Worm (Caenorhabditis elegans): ENCODE data around the gene orc-1.

Gene orc-1

DNA sequence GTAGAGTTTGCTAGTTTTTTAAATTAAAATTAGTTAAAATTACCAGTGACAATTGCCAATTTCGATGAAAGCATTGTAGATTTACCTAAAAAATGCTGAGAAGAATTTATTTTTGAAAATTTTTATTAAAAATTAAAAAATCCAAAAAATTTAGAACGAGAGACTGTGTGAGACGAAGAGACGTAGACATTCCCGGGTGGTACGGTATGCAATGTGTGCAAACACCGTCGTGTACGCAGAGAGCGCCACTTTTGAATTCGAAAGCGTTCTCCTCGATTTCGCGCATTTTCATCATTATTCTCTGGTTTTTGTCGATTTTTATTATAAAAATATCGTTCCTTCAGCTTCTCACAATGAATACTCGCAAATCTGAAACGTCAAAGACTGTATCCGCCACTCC, at the start of gene orc-1, which contains the start of gene dhs-11:
Gene orc-1, plus strand, starts transcription at position 349 of the 400 bp plus-strand sequence.
Gene dhs-11, minus strand, starts transcription at position 85 of the 400 bp plus-strand sequence.
- TF ChIP-seq W03F9.2 (tag; optimal IDR thresholded peaks at IDR 0.05) (peak; percentile 70), him-1 (tag; optimal IDR thresholded peaks at IDR 0.05) (no peak)

DNA sequence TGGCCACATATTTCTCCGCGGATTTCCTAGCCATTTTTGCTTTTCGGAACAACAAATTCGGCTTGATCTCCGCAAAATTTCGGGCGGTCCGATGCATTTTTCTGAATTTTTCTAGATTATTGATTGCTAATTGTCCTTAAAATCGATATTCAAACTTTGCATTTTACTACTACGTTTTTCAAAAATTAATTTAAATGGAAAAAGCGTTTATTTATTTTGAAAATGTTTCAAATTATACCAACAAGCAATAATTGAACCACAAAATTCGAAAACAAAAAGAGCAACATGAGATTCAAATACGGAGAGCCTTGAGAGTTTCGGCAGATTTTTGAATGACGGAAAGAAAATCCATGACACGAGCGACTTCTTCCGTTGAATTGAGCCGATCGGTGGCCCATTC, 47.9 kb upstream of the orc-1 start, which contains the start of gene Y45F3A.9:
Gene Y45F3A.9, minus strand, starts transcription at position 101 of the 400 bp plus-strand sequence.
- TF ChIP-seq W03F9.2 (tag; optimal IDR thresholded peaks at IDR 0.05) (no peak), dao-5 (tag; optimal IDR thresholded peaks at IDR 0.05) (no peak), him-1 (tag; optimal IDR thresholded peaks at IDR 0.05) (no peak)

DNA sequence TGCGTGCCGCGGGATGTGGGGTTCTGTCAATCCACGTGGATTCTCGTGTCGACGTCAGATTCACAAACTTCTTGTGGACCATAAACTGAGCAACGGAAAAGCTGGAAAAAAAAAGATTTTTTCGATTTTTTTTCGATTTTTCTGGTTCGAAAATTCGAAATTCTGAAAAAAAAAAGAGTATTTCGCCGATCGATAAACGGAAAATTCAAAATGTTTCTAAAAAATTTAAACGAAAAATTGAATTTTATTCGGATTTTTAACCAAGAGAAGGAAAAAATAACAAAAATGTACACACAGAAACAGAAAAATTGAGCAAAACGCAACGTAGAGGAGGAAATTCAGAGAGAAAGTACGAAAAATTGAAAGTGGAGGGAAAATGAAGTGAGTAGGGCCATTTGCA, 46.5 kb upstream of the orc-1 start, which contains the start of gene Y39A1A.3:
Gene Y39A1A.3, minus strand, starts transcription at position 101 of the 400 bp plus-strand sequence.
- TF ChIP-seq W03F9.2 (tag; optimal IDR thresholded peaks at IDR 0.05), result no peak
- no peak for TF ChIP-seq dao-5 (tag; optimal IDR thresholded peaks at IDR 0.05)
- no peak for TF ChIP-seq him-1 (tag; optimal IDR thresholded peaks at IDR 0.05)

DNA sequence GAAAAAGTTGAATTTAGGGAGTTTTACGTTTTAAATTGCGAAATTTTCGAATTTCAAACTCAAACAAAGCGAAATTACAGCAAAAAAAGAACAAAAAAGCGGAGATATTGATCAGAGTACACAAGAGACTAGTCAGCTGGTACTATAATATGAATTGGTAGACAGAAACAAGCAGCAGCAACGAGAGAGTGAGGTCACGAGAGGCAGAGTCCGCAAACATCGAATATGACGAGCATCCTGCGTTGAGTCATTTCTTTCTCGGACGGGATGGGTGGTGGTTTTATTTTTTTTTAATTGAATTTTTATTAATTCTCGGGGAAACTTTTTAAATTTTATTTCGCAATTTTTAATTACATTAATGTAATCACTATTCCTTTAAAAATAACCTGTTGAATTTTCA, 43.2 kb upstream of the orc-1 start:
- TF ChIP-seq W03F9.2 (tag; optimal IDR thresholded peaks at IDR 0.05), result peak; percentile 87
- TF ChIP-seq him-1 (tag; optimal IDR thresholded peaks at IDR 0.05), result no peak

DNA sequence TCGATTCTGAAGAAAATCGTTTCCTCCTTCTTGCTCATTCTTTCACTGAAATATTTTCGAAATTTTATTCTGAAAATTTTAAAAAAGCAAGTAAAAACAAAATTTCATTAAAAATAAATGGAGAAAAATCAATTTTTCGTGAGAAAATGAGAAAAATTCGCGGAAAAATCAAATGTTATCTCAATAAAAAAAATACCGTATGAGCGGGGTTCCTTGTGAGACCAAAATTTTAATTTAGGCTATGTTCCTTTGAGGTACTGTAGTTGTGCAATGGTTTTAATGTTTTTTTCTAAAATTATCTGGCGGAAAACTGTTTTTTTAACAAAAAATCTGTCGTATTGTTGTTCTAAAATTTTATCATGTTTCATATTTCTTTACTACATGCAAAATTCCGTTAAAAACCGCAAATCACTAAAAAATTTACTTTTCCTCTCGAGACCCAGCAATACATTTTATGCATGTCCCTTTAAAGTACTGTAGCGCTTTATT, 42.7 kb upstream of the orc-1 start, which contains the start of gene epg-6:
Gene epg-6, minus strand, starts transcription at position 51 of the 489 bp plus-strand sequence.
- TF ChIP-seq him-1 (tag; optimal IDR thresholded peaks at IDR 0.05), result no peak
- no peak for TF ChIP-seq dao-5 (tag; optimal IDR thresholded peaks at IDR 0.05)
- peak; percentile 7 for TF ChIP-seq W03F9.2 (tag; optimal IDR thresholded peaks at IDR 0.05)

DNA sequence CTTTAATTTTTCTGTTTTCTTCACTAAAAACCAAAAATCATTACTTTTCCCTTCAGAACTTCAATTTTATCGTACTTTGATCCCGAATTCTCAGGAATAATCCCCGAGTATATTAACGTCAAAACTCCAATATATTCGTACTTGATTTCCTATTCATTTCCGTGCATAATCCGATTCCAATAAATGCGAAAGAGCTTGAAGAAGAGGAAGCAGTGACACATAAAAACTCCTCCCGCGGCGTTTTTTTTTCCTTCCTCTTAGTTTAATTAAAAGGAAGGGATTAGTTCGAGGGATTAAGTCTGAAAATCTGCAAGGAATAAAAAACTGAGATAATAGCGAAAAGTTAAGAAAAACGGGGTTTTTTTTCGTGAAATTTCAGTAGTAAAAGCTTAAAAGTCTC, 42.0 kb upstream of the orc-1 start:
- no peak for TF ChIP-seq dao-5 (tag; optimal IDR thresholded peaks at IDR 0.05)
- TF ChIP-seq W03F9.2 (tag; optimal IDR thresholded peaks at IDR 0.05), result no peak
- TF ChIP-seq him-1 (tag; optimal IDR thresholded peaks at IDR 0.05), result no peak

DNA sequence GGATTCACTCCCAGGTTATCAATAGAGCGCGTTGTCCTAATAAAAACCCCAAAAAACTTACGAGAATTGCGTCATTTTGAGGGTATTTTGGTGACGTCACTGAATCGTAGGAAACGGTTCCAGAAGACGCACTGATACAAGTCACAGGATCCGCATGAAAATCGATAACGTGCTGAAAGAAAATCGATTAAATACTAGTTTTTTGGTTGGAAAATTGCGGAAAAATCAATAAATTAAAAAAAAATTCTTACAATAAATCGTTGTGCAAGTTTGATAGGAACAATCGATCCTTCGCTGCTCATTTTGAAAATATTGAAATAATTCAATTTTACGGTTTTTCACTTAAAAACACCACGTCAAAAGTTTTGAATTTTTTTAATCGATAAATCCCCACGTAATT, 39.7 kb upstream of the orc-1 start, which contains the start of gene Y39A1A.2:
Gene Y39A1A.2, minus strand, starts transcription at position 319 of the 400 bp plus-strand sequence.
- TF ChIP-seq W03F9.2 (tag; optimal IDR thresholded peaks at IDR 0.05) (no peak), him-1 (tag; optimal IDR thresholded peaks at IDR 0.05) (no peak), dao-5 (tag; optimal IDR thresholded peaks at IDR 0.05) (no peak)

DNA sequence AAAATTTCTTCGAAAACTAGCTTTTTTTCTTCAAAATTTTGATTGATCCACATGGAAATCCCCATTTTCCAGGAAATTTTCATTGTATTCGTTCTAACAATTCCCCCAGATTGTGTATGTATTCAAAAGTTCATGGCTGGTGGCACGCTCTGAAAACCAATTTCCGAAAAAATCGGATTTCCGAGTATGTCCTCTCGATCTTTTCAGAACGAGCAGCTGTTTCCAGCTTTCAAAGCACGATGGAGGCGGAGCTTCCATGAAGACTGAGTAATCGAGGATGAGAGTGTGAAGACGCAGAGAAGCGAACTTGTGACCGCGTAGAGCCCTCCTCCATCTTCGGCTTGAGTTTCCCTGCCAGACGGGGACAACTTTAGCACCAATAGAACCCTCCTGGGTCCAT, 38.6 kb upstream of the orc-1 start:
- TF ChIP-seq W03F9.2 (tag; optimal IDR thresholded peaks at IDR 0.05) (no peak), dao-5 (tag; optimal IDR thresholded peaks at IDR 0.05) (no peak), him-1 (tag; optimal IDR thresholded peaks at IDR 0.05) (no peak)

DNA sequence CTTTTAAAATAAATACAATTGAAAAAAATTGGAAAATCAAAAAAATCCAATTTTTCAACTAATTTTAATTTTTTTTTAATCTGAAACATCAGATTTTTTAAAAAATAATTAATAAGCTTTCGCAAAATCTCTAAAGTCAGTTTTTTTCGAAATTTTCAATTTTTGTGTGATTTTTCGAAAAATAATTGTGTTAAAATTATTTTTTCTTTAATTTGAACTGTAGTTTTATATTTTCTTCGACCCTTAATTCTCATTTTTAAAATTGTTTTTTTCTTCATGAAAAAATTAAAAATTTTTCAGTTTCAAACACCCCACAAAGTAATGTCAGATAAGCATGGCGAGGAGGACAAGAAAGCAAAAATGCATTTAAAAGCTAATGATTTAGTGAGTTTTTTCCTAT, 37.9 kb upstream of the orc-1 start, which contains the start of gene rabx-5:
Gene rabx-5, plus strand, starts transcription at position 301 of the 400 bp plus-strand sequence.
- TF ChIP-seq him-1 (tag; optimal IDR thresholded peaks at IDR 0.05) (no peak), dao-5 (tag; optimal IDR thresholded peaks at IDR 0.05) (no peak), W03F9.2 (tag; optimal IDR thresholded peaks at IDR 0.05) (no peak)

DNA sequence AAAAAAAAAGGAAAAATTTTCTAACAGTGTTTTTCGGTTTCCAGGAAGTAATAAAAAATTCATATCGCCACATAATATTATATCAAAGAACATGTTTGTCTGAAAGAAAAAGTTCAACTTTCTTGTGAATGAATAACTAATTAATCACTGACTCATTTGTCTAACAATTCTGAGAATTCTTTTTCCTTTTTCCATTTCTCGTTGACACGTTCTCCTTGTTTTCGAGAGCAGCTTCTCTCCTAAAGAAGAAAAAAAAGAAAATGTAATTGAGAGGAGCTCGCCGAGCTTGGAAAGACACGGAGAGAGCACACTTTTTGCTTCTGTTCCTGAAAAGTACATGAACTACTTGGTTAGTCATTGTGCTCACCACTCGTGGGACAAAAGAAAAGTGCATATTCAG, 34.8 kb upstream of the orc-1 start:
- TF ChIP-seq W03F9.2 (tag; optimal IDR thresholded peaks at IDR 0.05) (no peak), dao-5 (tag; optimal IDR thresholded peaks at IDR 0.05) (no peak), him-1 (tag; optimal IDR thresholded peaks at IDR 0.05) (no peak)

DNA sequence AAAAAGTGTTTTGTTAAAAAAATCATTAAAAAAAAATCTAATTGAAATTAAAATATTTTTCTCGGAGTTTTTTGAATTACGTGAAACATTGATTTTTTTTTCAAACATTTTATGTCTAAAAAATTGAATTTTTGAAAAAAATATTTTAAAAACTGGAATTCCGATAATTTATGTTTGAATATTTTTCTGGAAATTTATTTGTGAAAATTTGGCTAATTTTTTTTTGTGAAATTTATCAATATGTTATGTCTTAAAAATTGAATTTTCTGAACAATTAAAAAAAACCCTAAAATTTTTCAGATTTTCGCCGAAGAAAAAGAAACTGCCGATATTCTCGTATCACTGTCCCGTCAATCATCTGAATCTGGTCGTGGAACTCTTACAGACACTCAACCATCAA, 30.6 kb upstream of the orc-1 start, which contains the start of gene Y39A1A.24:
Gene Y39A1A.24, plus strand, starts transcription at position 301 of the 400 bp plus-strand sequence.
- TF ChIP-seq him-1 (tag; optimal IDR thresholded peaks at IDR 0.05), result no peak

DNA sequence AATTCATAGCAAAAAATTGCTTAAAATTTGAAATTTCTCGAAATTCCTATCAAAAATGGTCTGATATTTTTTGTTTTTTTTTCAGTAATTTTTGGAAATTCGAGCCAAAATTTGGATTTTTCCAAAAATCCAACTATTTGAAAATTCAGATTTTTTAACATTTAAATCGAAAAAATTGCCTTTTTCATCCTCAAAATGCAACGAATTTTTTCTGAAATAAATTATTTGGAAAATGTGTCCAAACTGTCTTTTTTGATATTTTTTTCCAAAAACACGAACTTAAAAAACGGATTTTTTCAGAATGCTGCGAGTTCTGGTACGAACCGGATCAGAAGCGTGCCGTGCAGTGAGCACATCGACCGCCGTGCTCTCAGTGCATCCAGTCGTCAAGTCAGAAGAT, 27.8 kb upstream of the orc-1 start, which contains the start of gene mrpl-22:
Gene mrpl-22, plus strand, starts transcription at position 301 of the 400 bp plus-strand sequence.
- TF ChIP-seq W03F9.2 (tag; optimal IDR thresholded peaks at IDR 0.05), result no peak
- TF ChIP-seq him-1 (tag; optimal IDR thresholded peaks at IDR 0.05), result no peak
- TF ChIP-seq dao-5 (tag; optimal IDR thresholded peaks at IDR 0.05), result no peak

DNA sequence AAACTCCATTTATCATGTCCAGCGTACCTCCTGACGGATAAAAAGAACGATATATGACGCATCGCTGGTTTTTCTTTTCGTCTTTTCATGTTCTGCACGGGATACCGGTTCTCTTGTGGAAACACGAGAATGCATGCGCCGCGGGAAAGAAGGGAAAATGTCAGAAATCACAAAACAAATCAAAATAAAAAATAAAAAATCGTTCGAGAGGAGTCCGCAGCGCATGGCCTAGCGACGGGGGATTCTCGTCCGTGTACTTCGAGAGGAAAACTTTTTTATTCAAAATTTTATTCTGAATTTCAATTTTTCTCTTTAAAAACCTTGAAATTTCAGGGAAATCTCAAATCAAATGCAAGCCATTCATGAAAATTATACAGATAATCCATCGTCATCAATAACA, 21.7 kb upstream of the orc-1 start, which contains the start of the genes lron-10 and hpr-9:
Gene lron-10, minus strand, starts transcription at position 162 of the 400 bp plus-strand sequence.
Gene hpr-9, plus strand, starts transcription at position 344 of the 400 bp plus-strand sequence.
- TF ChIP-seq W03F9.2 (tag; optimal IDR thresholded peaks at IDR 0.05) (peak; percentile 78), him-1 (tag; optimal IDR thresholded peaks at IDR 0.05) (peak; percentile 78), dao-5 (tag; optimal IDR thresholded peaks at IDR 0.05) (no peak)

DNA sequence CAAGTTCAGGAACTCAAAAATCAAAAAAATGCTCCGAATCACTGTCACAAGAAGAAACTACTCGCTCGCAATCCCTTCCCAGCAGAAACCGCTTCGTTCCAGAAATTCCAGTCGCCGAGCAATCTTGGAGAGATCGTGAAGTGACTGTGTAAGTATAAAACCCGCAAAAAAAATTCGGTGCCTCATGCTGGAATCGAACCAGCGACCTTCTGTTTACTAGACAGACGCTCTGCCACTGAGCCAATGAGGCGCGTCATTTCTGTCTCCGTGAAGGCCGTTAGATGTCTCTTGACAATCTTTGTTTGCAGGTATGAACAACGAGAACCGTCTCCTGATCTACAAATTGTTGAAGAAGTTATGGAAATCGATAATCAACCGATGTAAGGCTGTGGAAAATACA, 18.4 kb upstream of the orc-1 start:
- TF ChIP-seq W03F9.2 (tag; optimal IDR thresholded peaks at IDR 0.05), result peak; percentile 5
- peak; percentile 21 for TF ChIP-seq dao-5 (tag; optimal IDR thresholded peaks at IDR 0.05)
- peak; percentile 45 for TF ChIP-seq him-1 (tag; optimal IDR thresholded peaks at IDR 0.05)

DNA sequence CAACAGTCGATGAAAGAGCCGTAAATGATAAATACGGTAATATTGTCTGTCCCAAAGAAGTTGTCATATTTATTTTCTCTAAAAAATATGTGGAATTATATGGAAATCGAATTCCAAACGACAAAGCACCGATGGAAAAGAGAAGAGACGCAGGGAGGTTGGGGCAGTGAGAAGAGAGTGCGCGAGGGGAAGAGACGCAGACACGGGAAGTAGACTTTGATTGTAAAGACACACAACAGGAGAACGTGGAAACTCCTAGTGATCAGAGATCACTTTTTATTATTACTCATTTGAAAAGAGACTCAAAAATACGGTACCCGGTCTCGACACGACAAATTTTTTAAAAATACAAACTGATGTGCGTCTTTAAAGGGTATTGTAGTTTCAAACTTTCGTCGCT, 14.6 kb upstream of the orc-1 start:
- no peak for TF ChIP-seq W03F9.2 (tag; optimal IDR thresholded peaks at IDR 0.05)
- no peak for TF ChIP-seq dao-5 (tag; optimal IDR thresholded peaks at IDR 0.05)
- TF ChIP-seq him-1 (tag; optimal IDR thresholded peaks at IDR 0.05), result no peak

All from whole organism, L4/young adult.